Fruit fly (Drosophila melanogaster) whole organism, wandering third instar larva: Measurements from ENCODE around the gene CG33689.
A peak's percentile ranks its signal among the peaks of the same experiment; 100 is the strongest.

Experiments used
- Abd-B ChIP-seq: fragments of >200 bp; optimal IDR thresholded peaks from 2 replicates; lab custom pipeline; 2017; ENCODE audit warnings: missing biosample characterization, missing genetic modification characterization
- CG32264 ChIP-seq: fragments of 200-800 bp; sonication (Bioruptor generic); optimal IDR thresholded peaks from 2 replicates; lab custom pipeline; 2016; ENCODE audit warnings: missing biosample characterization, missing genetic modification characterization
- CG9705 ChIP-seq: fragments of 200-800 bp; sonication (Bioruptor generic); optimal IDR thresholded peaks from 2 replicates; lab custom pipeline; 2018; ENCODE audit warnings: missing biosample characterization, mild to moderate bottlenecking, missing genetic modification characterization
- CrebA ChIP-seq: fragments of 200-800 bp; sonication (Bioruptor generic); optimal IDR thresholded peaks from 2 replicates; lab custom pipeline; 2016; ENCODE audit warnings: missing biosample characterization, mild to moderate bottlenecking, missing genetic modification characterization, borderline replicate concordance
- Dfd ChIP-seq: fragments of >200 bp; optimal IDR thresholded peaks from 2 replicates; lab custom pipeline; 2017; ENCODE audit warnings: missing biosample characterization, missing genetic modification characterization
- Dif ChIP-seq: fragments of 200-275, 200-300 bp; sonication (Bioruptor generic); optimal IDR thresholded peaks from 2 replicates; lab custom pipeline; 2018; ENCODE audit warnings: missing biosample characterization, missing genetic modification characterization; ENCODE audit not compliant: partially characterized antibody
- GATAd ChIP-seq: sonication (Bioruptor generic); optimal IDR thresholded peaks from 2 replicates; lab custom pipeline; 2016; ENCODE audit warnings: missing biosample characterization, missing genetic modification characterization
- HLH106 ChIP-seq: fragments of 200-800 bp; optimal IDR thresholded peaks from 3 replicates; lab custom pipeline; 2019; ENCODE audit warnings: missing biosample characterization, mild to moderate bottlenecking, missing genetic modification characterization, moderate library complexity
- Hnf4 ChIP-seq: fragments of 200-800 bp; sonication (Bioruptor generic); optimal IDR thresholded peaks from 2 replicates; lab custom pipeline; 2016; ENCODE audit warnings: missing biosample characterization, mild to moderate bottlenecking, missing genetic modification characterization
- Hr78 ChIP-seq: fragments of >200 bp; optimal IDR thresholded peaks from 2 replicates; lab custom pipeline; 2017; ENCODE audit warnings: missing biosample characterization, missing genetic modification characterization
- Hr83 ChIP-seq: fragments of 200-300 bp; sonication (Bioruptor generic); optimal IDR thresholded peaks from 2 replicates; lab custom pipeline; 2016; ENCODE audit warnings: missing biosample characterization, mild to moderate bottlenecking, missing genetic modification characterization, moderate library complexity; ENCODE audit not compliant: poor library complexity, severe bottlenecking
- Jra ChIP-seq: sonication (Bioruptor generic); optimal IDR thresholded peaks from 2 replicates; lab custom pipeline; 2016; ENCODE audit warnings: missing biosample characterization, missing genetic modification characterization
- Mio ChIP-seq: sonication (Bioruptor generic); optimal IDR thresholded peaks from 2 replicates; lab custom pipeline; 2016; ENCODE audit warnings: missing biosample characterization, missing genetic modification characterization
- Myc ChIP-seq: fragments of >200 bp; optimal IDR thresholded peaks from 2 replicates; lab custom pipeline; 2017
- N ChIP-seq: fragments of >200 bp; optimal IDR thresholded peaks from 2 replicates; lab custom pipeline; 2018; ENCODE audit warnings: missing biosample characterization, missing external identifiers, missing genetic modification characterization
- OdsH ChIP-seq: fragments of 200-800 bp; sonication (Bioruptor generic); optimal IDR thresholded peaks from 2 replicates; lab custom pipeline; 2016; ENCODE audit warnings: missing biosample characterization, mild to moderate bottlenecking, missing genetic modification characterization
- Rel ChIP-seq, 2 experiments: fragments of 200-800 bp; sonication (Bioruptor generic) in 1 of 2; optimal IDR thresholded peaks; 2 replicates in 1 of 2; 3 replicates in 1 of 2; lab custom pipeline; 2016 to 2019; ENCODE audit warnings: mild to moderate bottlenecking in 2 of 2, missing biosample characterization in 2 of 2, missing genetic modification characterization in 2 of 2, moderate library complexity in 1 of 2
- Sp1 ChIP-seq: fragments of 200-800 bp; sonication (Bioruptor generic); optimal IDR thresholded peaks from 3 replicates; lab custom pipeline; 2019; ENCODE audit warnings: missing biosample characterization, mild to moderate bottlenecking, missing genetic modification characterization, moderate library complexity
- Vsx2 ChIP-seq: fragments of 200-300, 225-300 bp; sonication (Bioruptor generic); optimal IDR thresholded peaks from 2 replicates; lab custom pipeline; 2018; ENCODE audit warnings: missing biosample characterization, missing genetic modification characterization; ENCODE audit not compliant: partially characterized antibody
- br ChIP-seq: fragments of 200-800 bp; sonication (Bioruptor generic); optimal IDR thresholded peaks from 2 replicates; lab custom pipeline; 2016; ENCODE audit warnings: missing biosample characterization, missing genetic modification characterization
- brk ChIP-seq: fragments of 200-800 bp; sonication (Bioruptor generic); optimal IDR thresholded peaks from 2 replicates; lab custom pipeline; 2016; ENCODE audit warnings: missing biosample characterization, mild to moderate bottlenecking, missing genetic modification characterization
- dl ChIP-seq, 2 experiments: fragments of 175-275, 200-275 bp in 1 of 2; fragments of 200-275 bp in 1 of 2; sonication (Bioruptor generic); optimal IDR thresholded peaks; lab custom pipeline; 2018; ENCODE audit warnings: mild to moderate bottlenecking in 2 of 2, missing biosample characterization in 2 of 2, missing genetic modification characterization in 2 of 2, moderate library complexity in 2 of 2; ENCODE audit not compliant: partially characterized antibody in 2 of 2, insufficient read depth in 1 of 2
- dmrt93B ChIP-seq: fragments of 200-800 bp; sonication (Bioruptor generic); optimal IDR thresholded peaks from 2 replicates; lab custom pipeline; 2018; ENCODE audit warnings: missing biosample characterization, mild to moderate bottlenecking, missing genetic modification characterization
- dsf ChIP-seq: sonication (Bioruptor generic); optimal IDR thresholded peaks from 2 replicates; lab custom pipeline; 2016; ENCODE audit warnings: missing biosample characterization, missing genetic modification characterization, borderline replicate concordance
- ey ChIP-seq: fragments of 200-800 bp; sonication (Bioruptor generic); optimal IDR thresholded peaks from 2 replicates; lab custom pipeline; 2016; ENCODE audit warnings: missing biosample characterization, missing genetic modification characterization
- foxo ChIP-seq, 2 experiments: fragments of 200-800 bp; sonication (Bioruptor generic); optimal IDR thresholded peaks; 2 replicates in 1 of 2; 3 replicates in 1 of 2; lab custom pipeline; 2016 to 2017; ENCODE audit warnings: missing biosample characterization in 2 of 2, missing genetic modification characterization in 2 of 2
- fru ChIP-seq: fragments of 200-800 bp; sonication (Bioruptor generic); optimal IDR thresholded peaks from 3 replicates; lab custom pipeline; 2016; ENCODE audit warnings: missing biosample characterization, mild to moderate bottlenecking, missing genetic modification characterization
- h ChIP-seq: fragments of 200-800 bp; sonication (Bioruptor generic); optimal IDR thresholded peaks from 3 replicates; lab custom pipeline; 2016; ENCODE audit warnings: missing biosample characterization, mild to moderate bottlenecking, missing genetic modification characterization
- jim ChIP-seq: fragments of 175-275, 200-325 bp; sonication (Bioruptor generic); optimal IDR thresholded peaks from 2 replicates; lab custom pipeline; 2016; ENCODE audit warnings: missing biosample characterization, mild to moderate bottlenecking, missing genetic modification characterization
- lola ChIP-seq: fragments of >200 bp; optimal IDR thresholded peaks from 2 replicates; lab custom pipeline; 2017; ENCODE audit warnings: missing biosample characterization, missing genetic modification characterization
- pan ChIP-seq: fragments of >200 bp; optimal IDR thresholded peaks from 2 replicates; lab custom pipeline; 2017
- psq ChIP-seq: fragments of 200-800 bp; sonication (Bioruptor generic); optimal IDR thresholded peaks from 3 replicates; lab custom pipeline; 2017; ENCODE audit warnings: missing biosample characterization, mild to moderate bottlenecking, missing genetic modification characterization, moderate library complexity
- rgr ChIP-seq: fragments of 200-800 bp; sonication (Bioruptor generic); optimal IDR thresholded peaks from 3 replicates; lab custom pipeline; 2016; ENCODE audit warnings: missing biosample characterization, mild to moderate bottlenecking, missing genetic modification characterization
- sage ChIP-seq: fragments of 200-800 bp; sonication (Bioruptor generic); optimal IDR thresholded peaks from 2 replicates; lab custom pipeline; 2016; ENCODE audit warnings: missing biosample characterization, mild to moderate bottlenecking, missing genetic modification characterization
- sv ChIP-seq: fragments of 200-800 bp; sonication (Bioruptor generic); optimal IDR thresholded peaks from 3 replicates; lab custom pipeline; 2016; ENCODE audit warnings: missing biosample characterization, missing genetic modification characterization
- tai ChIP-seq: sonication (Bioruptor generic); optimal IDR thresholded peaks from 2 replicates; lab custom pipeline; 2016; ENCODE audit warnings: missing biosample characterization, missing genetic modification characterization
- usp ChIP-seq: fragments of >200 bp; optimal IDR thresholded peaks from 2 replicates; lab custom pipeline; 2017; ENCODE audit warnings: missing biosample characterization, missing genetic modification characterization
- woc ChIP-seq: sonication (Bioruptor generic); optimal IDR thresholded peaks from 2 replicates; lab custom pipeline; 2016; ENCODE audit warnings: missing biosample characterization, mild to moderate bottlenecking, missing genetic modification characterization

The CG33689 gene

dm6 chr3L:16225175-16225574 is 25.1 kb downstream of the CG33689 start:
- TF ChIP-seq Dif (GFP tag; lab: Kevin White, UChicago): no peak
- no peak for TF ChIP-seq GATAd (GFP tag; lab: Kevin White, UChicago)
- TF ChIP-seq Sp1 (GFP tag; lab: Kevin White, UChicago): no peak
- TF ChIP-seq ey (GFP tag; lab: Kevin White, UChicago): no peak
- no peak for TF ChIP-seq sage (GFP tag; lab: Kevin White, UChicago)
- TF ChIP-seq rgr (GFP tag; lab: Kevin White, UChicago): no peak
- no peak for TF ChIP-seq lola (GFP tag; lab: Kevin White, UChicago)
- no peak for TF ChIP-seq sv (GFP tag; lab: Kevin White, UChicago)
- no peak for TF ChIP-seq br
- no peak for TF ChIP-seq Jra
- TF ChIP-seq Hr78 (GFP tag; lab: Kevin White, UChicago): no peak

- TF ChIP-seq Vsx2 (GFP tag; lab: Kevin White, UChicago) (no peak), pan (no peak), CG9705 (peak; percentile 71), dsf (GFP tag; lab: Kevin White, UChicago) (peak; percentile 58), tai (no peak), Dif (GFP tag; lab: Kevin White, UChicago) (no peak), sv (GFP tag; lab: Kevin White, UChicago) (peak; percentile 72), Abd-B (GFP tag; lab: Kevin White, UChicago) (no peak), ey (GFP tag; lab: Kevin White, UChicago) (peak; percentile 69), OdsH (GFP tag; lab: Kevin White, UChicago) (peak; percentile 82), usp (GFP tag; lab: Kevin White, UChicago) (no peak), Dfd (GFP tag; lab: Kevin White, UChicago) (no peak), Hr83 (GFP tag; lab: Kevin White, UChicago) (peak; percentile 86), fru (peak; percentile 78), brk (peak; percentile 82), rgr (GFP tag; lab: Kevin White, UChicago) (peak; percentile 87), Hr78 (GFP tag; lab: Kevin White, UChicago) (no peak), h (GFP tag; lab: Kevin White, UChicago) (peak; percentile 82), N (GFP tag; lab: Kevin White, UChicago) (no peak), lola (GFP tag; lab: Kevin White, UChicago) (no peak), Myc (lab: Kevin White, UChicago) (peak; percentile 25), foxo (GFP tag; optimal IDR thresholded peaks at IDR 0.05; lab: Kevin White, UChicago) (peak in 1 of 2 experiments; percentile 93), jim (GFP tag; lab: Kevin White, UChicago) (peak; percentile 22), CG32264 (GFP tag; lab: Kevin White, UChicago) (no peak), psq (GFP tag; lab: Kevin White, UChicago) (peak; percentile 85), Rel (GFP tag; optimal IDR thresholded peaks at IDR 0.05; lab: Kevin White, UChicago) (no peak), Rel (tag; optimal IDR thresholded peaks at IDR 0.05; lab: Kevin White, UChicago) (peak; percentile 68), br (peak; percentile 63), HLH106 (tag; lab: Kevin White, UChicago) (peak; percentile 91), Mio (no peak), Sp1 (GFP tag; lab: Kevin White, UChicago) (peak; percentile 87), CrebA (no peak), woc (peak; percentile 68), dl (GFP tag; optimal IDR thresholded peaks at IDR 0.05; lab: Kevin White, UChicago; ENCODE audit: insufficient read depth in 1 of 2, partially characterized antibody in 2 of 2) (no peak), dmrt93B (GFP tag; lab: Kevin White, UChicago) (peak; percentile 73), GATAd (GFP tag; lab: Kevin White, UChicago) (peak; percentile 72), Hnf4 (peak; percentile 82), sage (GFP tag; lab: Kevin White, UChicago) (no peak), Jra (peak; percentile 57)
These were observed 28.7 kb downstream of the CG33689 start, which contains the start of gene Tmx3 for dm6 chr3L:16228659-16229205. TSS of gene Tmx3 (plus strand) at chr3L:16229100.
